Worm (Caenorhabditis elegans) whole organism, L2 larva: Measurements from ENCODE around the gene pro-2.

Experiments used
- F13H6.1 ChIP-seq: sonication (generic microtip); optimal IDR thresholded peaks from 2 replicates; lab custom pipeline; 2016; ENCODE audit warnings: missing genetic modification characterization, missing compliant biosample characterization
- Y55F3AM.14 ChIP-seq: fragments of 200-800 bp; sonication (Bioruptor generic); optimal IDR thresholded peaks from 2 replicates; lab custom pipeline; 2018; ENCODE audit warnings: mild to moderate bottlenecking, missing genetic modification characterization, missing compliant biosample characterization
- alr-1 ChIP-seq: fragments of 150-350 bp; optimal IDR thresholded peaks from 2 replicates; lab custom pipeline; 2014; ENCODE audit warnings: missing biosample characterization, missing genetic modification characterization
- aly-2 ChIP-seq: fragments of 150-350 bp; optimal IDR thresholded peaks from 2 replicates; lab custom pipeline; 2014; ENCODE audit warnings: missing biosample characterization, missing genetic modification characterization
- ama-1 ChIP-seq: fragments of 150-350 bp; optimal IDR thresholded peaks from 2 replicates; lab custom pipeline; 2018; ENCODE audit warnings: inconsistent platforms
- ceh-16 ChIP-seq: fragments of 150-350 bp; optimal IDR thresholded peaks from 2 replicates; lab custom pipeline; 2014; ENCODE audit warnings: missing biosample characterization, missing genetic modification characterization
- egl-27 ChIP-seq: sonication (generic microtip); optimal IDR thresholded peaks from 3 replicates; lab custom pipeline; 2017; ENCODE audit warnings: missing biosample characterization, missing genetic modification reagents, missing genetic modification characterization
- elt-1 ChIP-seq: fragments of 150-350 bp; optimal IDR thresholded peaks from 2 replicates; lab custom pipeline; 2014; ENCODE audit warnings: missing biosample characterization, missing genetic modification characterization
- gmeb-1 ChIP-seq: fragments of 150-350 bp; optimal IDR thresholded peaks from 2 replicates; lab custom pipeline; 2014; ENCODE audit warnings: missing biosample characterization, missing genetic modification characterization
- lin-11 ChIP-seq: fragments of 150-350 bp; sonication (generic microtip); optimal IDR thresholded peaks from 2 replicates; lab custom pipeline; 2014; ENCODE audit warnings: missing biosample characterization, missing genetic modification characterization, inconsistent platforms, mixed read lengths
- lin-39 ChIP-seq: fragments of 150-350 bp; optimal IDR thresholded peaks from 2 replicates; lab custom pipeline; 2014; ENCODE audit warnings: missing biosample characterization, missing genetic modification reagents, missing genetic modification characterization
- mab-5 ChIP-seq: fragments of 150-350 bp; optimal IDR thresholded peaks from 2 replicates; lab custom pipeline; 2014; ENCODE audit warnings: missing biosample characterization, missing genetic modification characterization
- mdl-1 ChIP-seq, 2 experiments: fragments of 150-350 bp in 1 of 2; sonication (generic microtip) in 1 of 2; optimal IDR thresholded peaks; 2 replicates each; lab custom pipeline; 2017; ENCODE audit warnings: missing biosample characterization in 2 of 2, missing genetic modification characterization in 2 of 2
- nhr-10 ChIP-seq: sonication (generic microtip); optimal IDR thresholded peaks from 2 replicates; lab custom pipeline; 2017; ENCODE audit warnings: missing biosample characterization, missing genetic modification characterization
- nhr-11 ChIP-seq: fragments of 150-350 bp; optimal IDR thresholded peaks from 2 replicates; lab custom pipeline; 2014; ENCODE audit warnings: missing biosample characterization, missing genetic modification characterization
- nhr-12 ChIP-seq: fragments of 150-350 bp; optimal IDR thresholded peaks from 2 replicates; lab custom pipeline; 2014; ENCODE audit warnings: missing biosample characterization, missing genetic modification characterization
- nhr-21 ChIP-seq: fragments of 150-350 bp; optimal IDR thresholded peaks from 2 replicates; lab custom pipeline; 2014; ENCODE audit warnings: missing biosample characterization, missing genetic modification characterization
- nhr-237 ChIP-seq: fragments of 150-350 bp; optimal IDR thresholded peaks from 2 replicates; lab custom pipeline; 2014; ENCODE audit warnings: missing biosample characterization, missing genetic modification characterization
- nhr-25 ChIP-seq: fragments of 150-350 bp; sonication (generic microtip); optimal IDR thresholded peaks from 3 replicates; lab custom pipeline; 2014; ENCODE audit warnings: missing biosample characterization, missing genetic modification characterization
- nhr-6 ChIP-seq: fragments of 150-350 bp; optimal IDR thresholded peaks from 2 replicates; lab custom pipeline; 2014; ENCODE audit warnings: missing biosample characterization, missing genetic modification characterization
- nhr-77 ChIP-seq: fragments of 150-350 bp; optimal IDR thresholded peaks from 2 replicates; lab custom pipeline; 2014; ENCODE audit warnings: missing biosample characterization, missing genetic modification characterization
- peb-1 ChIP-seq: fragments of 150-350 bp; optimal IDR thresholded peaks from 2 replicates; lab custom pipeline; 2014; ENCODE audit warnings: missing biosample characterization, missing genetic modification characterization
- sem-4 ChIP-seq: fragments of 150-350 bp; optimal IDR thresholded peaks from 2 replicates; lab custom pipeline; 2014; ENCODE audit warnings: missing biosample characterization, missing genetic modification reagents, missing genetic modification characterization
- skn-1 ChIP-seq: sonication (generic microtip); optimal IDR thresholded peaks from 2 replicates; lab custom pipeline; 2017; ENCODE audit warnings: missing biosample characterization, missing genetic modification characterization
- sma-3 ChIP-seq: sonication (generic microtip); optimal IDR thresholded peaks from 2 replicates; lab custom pipeline; 2016; ENCODE audit warnings: missing genetic modification reagents, missing genetic modification characterization, missing compliant biosample characterization
- sma-9 ChIP-seq, 2 experiments: fragments of 150-350 bp in 1 of 2; sonication (generic microtip) in 1 of 2; optimal IDR thresholded peaks; 2 replicates each; lab custom pipeline; 2014 to 2016; ENCODE audit warnings: missing genetic modification characterization in 2 of 2, mild to moderate bottlenecking in 1 of 2, missing biosample characterization in 1 of 2, missing compliant biosample characterization in 1 of 2, missing genetic modification reagents in 1 of 2, moderate library complexity in 1 of 2
- snpc-4 ChIP-seq: fragments of 150-350 bp; optimal IDR thresholded peaks from 2 replicates; lab custom pipeline; 2014; ENCODE audit warnings: missing biosample characterization, missing genetic modification characterization
- unc-39 ChIP-seq: fragments of 150-350 bp; optimal IDR thresholded peaks from 2 replicates; lab custom pipeline; 2014; ENCODE audit warnings: missing biosample characterization, missing genetic modification characterization
- unc-55 ChIP-seq: fragments of 150-350 bp; sonication (generic microtip); optimal IDR thresholded peaks from 3 replicates; lab custom pipeline; 2014; ENCODE audit warnings: missing biosample characterization, missing genetic modification reagents, missing genetic modification characterization
- zag-1 ChIP-seq: fragments of 150-350 bp; optimal IDR thresholded peaks from 2 replicates; lab custom pipeline; 2014; ENCODE audit warnings: missing biosample characterization, missing genetic modification characterization
- ztf-11 ChIP-seq: sonication (generic microtip); optimal IDR thresholded peaks from 2 replicates; lab custom pipeline; 2017; ENCODE audit warnings: missing biosample characterization, missing genetic modification characterization
- ztf-4 ChIP-seq: fragments of 150-350 bp; optimal IDR thresholded peaks from 2 replicates; lab custom pipeline; 2014; ENCODE audit warnings: missing biosample characterization, missing genetic modification characterization

pro-2 gene

ce11 chrII:10321410-10321809 is 23.5 kb downstream of the pro-2 start, which contains the start of gene idpp-4:
idpp-4 (plus strand) TSS chrII:10321460.
- TF ChIP-seq skn-1 (tag; lab: Kevin White, UChicago) (no peak), alr-1 (tag; lab: Kevin White, UChicago) (no peak), lin-11 (tag; lab: Kevin White, UChicago) (no peak), F13H6.1 (tag; lab: Kevin White, UChicago) (no peak), sma-3 (GFP tag; lab: Kevin White, UChicago) (no peak), zag-1 (tag; lab: Kevin White, UChicago) (no peak), unc-39 (no peak), nhr-21 (tag; lab: Kevin White, UChicago) (no peak), ztf-4 (no peak)

DNA sequence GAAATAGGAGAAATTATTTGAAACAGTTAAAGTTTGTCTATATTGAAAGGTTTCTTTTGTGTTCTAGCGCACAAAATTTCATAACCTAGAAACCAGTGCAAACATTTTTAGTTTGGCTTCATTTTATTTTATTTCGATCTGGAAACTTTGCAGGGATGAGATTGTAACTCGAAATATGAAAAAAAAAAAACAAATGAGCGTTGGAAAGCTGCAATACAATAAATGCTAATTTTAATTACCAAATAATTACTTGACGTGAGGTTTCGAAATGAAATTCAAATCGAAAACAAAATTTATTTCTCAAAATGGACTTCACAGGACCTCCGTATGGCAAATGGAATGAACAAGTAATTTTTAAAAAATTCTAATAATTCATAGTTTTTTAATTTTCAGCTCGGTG is 27.9 kb downstream of the pro-2 start, which contains the start of gene M02G9.4:
M02G9.4 (plus strand) TSS at position 301 of the 400 bp plus-strand sequence.
- TF ChIP-seq Y55F3AM.14 (GFP tag; lab: Kevin White, UChicago) (no peak), aly-2 (tag; lab: Kevin White, UChicago) (no peak), sma-9 (GFP tag; optimal IDR thresholded peaks at IDR 0.05; lab: Kevin White, UChicago) (no peak), sma-9 (tag; optimal IDR thresholded peaks at IDR 0.05; lab: Kevin White, UChicago) (no peak), sem-4 (tag; lab: Kevin White, UChicago) (no peak), nhr-12 (tag; lab: Kevin White, UChicago) (no peak), nhr-77 (tag; lab: Kevin White, UChicago) (no peak), mdl-1 (tag; optimal IDR thresholded peaks at IDR 0.05; lab: Kevin White, UChicago) (no peak), ama-1 (no peak), mab-5 (tag; lab: Kevin White, UChicago) (no peak), F13H6.1 (tag; lab: Kevin White, UChicago) (no peak), nhr-25 (tag; lab: Kevin White, UChicago) (no peak), nhr-21 (tag; lab: Kevin White, UChicago) (no peak), nhr-11 (tag; lab: Kevin White, UChicago) (no peak), lin-11 (tag; lab: Kevin White, UChicago) (no peak)

DNA sequence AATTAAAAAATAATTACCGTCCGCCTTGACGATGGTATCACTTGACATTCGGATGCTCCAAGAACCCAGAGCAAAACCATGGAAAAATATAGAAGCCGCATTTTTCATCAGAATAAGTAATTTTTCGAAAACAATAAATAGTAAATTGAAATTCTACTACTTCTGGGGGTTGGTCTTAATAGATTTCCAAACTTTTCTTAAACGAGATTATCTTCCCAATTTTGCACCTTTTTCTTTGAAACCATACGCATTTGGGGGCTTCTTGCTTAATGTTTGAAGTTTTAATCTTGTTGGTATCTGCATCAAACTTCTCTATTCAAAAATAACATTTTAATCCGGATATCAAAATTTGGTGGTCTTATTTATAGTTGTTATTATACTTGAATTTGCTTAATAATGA is 28.8 kb downstream of the pro-2 start, which contains the start of gene gcy-5:
gcy-5 (minus strand) TSS at position 101 of the 400 bp plus-strand sequence.
- TF ChIP-seq nhr-11 (tag; lab: Kevin White, UChicago) (no peak), ceh-16 (tag; lab: Kevin White, UChicago) (no peak), egl-27 (tag; lab: Kevin White, UChicago) (no peak), ztf-11 (tag; lab: Kevin White, UChicago) (no peak), Y55F3AM.14 (GFP tag; lab: Kevin White, UChicago) (no peak), unc-55 (GFP tag; lab: Kevin White, UChicago) (no peak), nhr-237 (tag; lab: Kevin White, UChicago) (no peak), mab-5 (tag; lab: Kevin White, UChicago) (no peak), lin-39 (tag; lab: Kevin White, UChicago) (no peak), snpc-4 (no peak), elt-1 (tag; lab: Kevin White, UChicago) (no peak), nhr-21 (tag; lab: Kevin White, UChicago) (no peak), nhr-6 (tag; lab: Kevin White, UChicago) (no peak), peb-1 (tag; lab: Kevin White, UChicago) (no peak), nhr-77 (tag; lab: Kevin White, UChicago) (no peak), mdl-1 (tag; optimal IDR thresholded peaks at IDR 0.05; lab: Kevin White, UChicago) (no peak), nhr-10 (tag; lab: Kevin White, UChicago) (no peak), gmeb-1 (tag; lab: Kevin White, UChicago) (no peak), zag-1 (tag; lab: Kevin White, UChicago) (no peak), ama-1 (no peak)
- TF ChIP-seq, all 48 proteins: peak for 0

ce11 chrII:10315252-10315651 is 29.7 kb downstream of the pro-2 start, which contains the start of gene idpp-8:
idpp-8 (plus strand) TSS chrII:10315552.
- no peak for TF ChIP-seq nhr-21 (tag; lab: Kevin White, UChicago)
- TF ChIP-seq elt-1 (tag; lab: Kevin White, UChicago), result no peak
- no peak for TF ChIP-seq lin-39 (tag; lab: Kevin White, UChicago)
- no peak for TF ChIP-seq Y55F3AM.14 (GFP tag; lab: Kevin White, UChicago)
- TF ChIP-seq ceh-16 (tag; lab: Kevin White, UChicago), result no peak

ce11 chrII:10311973-10312372 is 32.9 kb downstream of the pro-2 start, which contains the start of gene srlf-34:
srlf-34 (plus strand) TSS chrII:10312293.
- TF ChIP-seq egl-27 (tag; lab: Kevin White, UChicago) (peak; percentile 6), sma-3 (GFP tag; lab: Kevin White, UChicago) (peak; percentile 84), skn-1 (tag; lab: Kevin White, UChicago) (no peak)
